Fruit fly (Drosophila melanogaster) whole organism, embryonic: Measurements from ENCODE around the gene CG10589.

Source experiments
- ATbp ChIP-seq: fragments of 200-800 bp; sonication (Bioruptor generic); optimal IDR thresholded peaks from 2 replicates; lab custom pipeline; 2017; ENCODE audit warnings: missing biosample characterization, mild to moderate bottlenecking, missing genetic modification characterization, missing genetic modification reagents
- Abd-B ChIP-seq: fragments of 200-800 bp; sonication (Bioruptor generic); optimal IDR thresholded peaks from 2 replicates; lab custom pipeline; 2018; ENCODE audit warnings: missing biosample characterization, mild to moderate bottlenecking, missing genetic modification characterization, moderate library complexity
- Atf3 ChIP-seq: fragments of 200-800 bp; sonication (Bioruptor generic); optimal IDR thresholded peaks from 3 replicates; lab custom pipeline; 2016; ENCODE audit warnings: missing biosample characterization, missing genetic modification characterization
- BtbVII ChIP-seq: fragments of 200-800 bp; sonication (Bioruptor generic); optimal IDR thresholded peaks from 3 replicates; lab custom pipeline; 2017; ENCODE audit warnings: missing biosample characterization, mild to moderate bottlenecking, missing genetic modification characterization
- CG10209 ChIP-seq: fragments of 200-800 bp; sonication (Bioruptor generic); optimal IDR thresholded peaks from 3 replicates; lab custom pipeline; 2017; ENCODE audit warnings: missing biosample characterization, mild to moderate bottlenecking, missing genetic modification characterization, missing genetic modification reagents
- CG10274 ChIP-seq: fragments of 200-800 bp; sonication (Bioruptor generic); optimal IDR thresholded peaks from 3 replicates; lab custom pipeline; 2017; ENCODE audit warnings: missing biosample characterization, mild to moderate bottlenecking, missing genetic modification characterization
- CG12104 ChIP-seq: fragments of 200-800 bp; sonication (Bioruptor generic); optimal IDR thresholded peaks from 3 replicates; lab custom pipeline; 2016; ENCODE audit warnings: missing biosample characterization, missing genetic modification characterization
- CG12391 ChIP-seq: fragments of 200-800 bp; sonication (Bioruptor generic); optimal IDR thresholded peaks from 3 replicates; lab custom pipeline; 2018; ENCODE audit warnings: missing biosample characterization, mild to moderate bottlenecking, missing genetic modification characterization, moderate library complexity
- CG1832 ChIP-seq: fragments of 200-800 bp; sonication (Bioruptor generic); optimal IDR thresholded peaks from 2 replicates; lab custom pipeline; 2017; ENCODE audit warnings: missing biosample characterization, mild to moderate bottlenecking, missing genetic modification characterization, inconsistent platforms
- CG33557 ChIP-seq: fragments of 200-800 bp; sonication (Bioruptor generic); optimal IDR thresholded peaks from 2 replicates; lab custom pipeline; 2019; ENCODE audit warnings: missing biosample characterization, mild to moderate bottlenecking, missing genetic modification characterization, moderate library complexity
- CG4328 ChIP-seq: fragments of 200-800 bp; sonication (Bioruptor generic); optimal IDR thresholded peaks from 3 replicates; lab custom pipeline; 2017; ENCODE audit warnings: missing biosample characterization, missing genetic modification reagents, missing genetic modification characterization
- CG4617 ChIP-seq: fragments of 200-800 bp; sonication (Bioruptor generic); optimal IDR thresholded peaks from 3 replicates; lab custom pipeline; 2016; ENCODE audit warnings: missing biosample characterization, missing genetic modification characterization, borderline replicate concordance
- CG6254 ChIP-seq: fragments of 200-800 bp; sonication (Bioruptor generic); optimal IDR thresholded peaks from 3 replicates; lab custom pipeline; 2017; ENCODE audit warnings: mild to moderate bottlenecking, missing biosample characterization, missing genetic modification reagents, missing genetic modification characterization
- CG7271 ChIP-seq: fragments of 200-800 bp; sonication (Bioruptor generic); optimal IDR thresholded peaks from 2 replicates; lab custom pipeline; 2018; ENCODE audit warnings: missing biosample characterization, mild to moderate bottlenecking, missing genetic modification characterization, moderate library complexity
- CG7357 ChIP-seq: fragments of 200-800 bp; sonication (Bioruptor generic); IDR thresholded peaks from 3 replicates; pipeline ENCODE4 v1.3.6; 2022; ENCODE audit warnings: missing biosample characterization, missing genetic modification characterization
- CG7786 ChIP-seq: fragments of 200-800 bp; sonication (Bioruptor generic); optimal IDR thresholded peaks from 2 replicates; lab custom pipeline; 2016; ENCODE audit warnings: missing biosample characterization, missing genetic modification characterization
- CG8924 ChIP-seq: fragments of 200-800 bp; optimal IDR thresholded peaks from 3 replicates; lab custom pipeline; 2019; ENCODE audit warnings: missing biosample characterization, mild to moderate bottlenecking, missing genetic modification characterization, moderate library complexity
- D19A ChIP-seq: fragments of 200-800 bp; optimal IDR thresholded peaks from 3 replicates; lab custom pipeline; 2019; ENCODE audit warnings: missing biosample characterization, mild to moderate bottlenecking, missing genetic modification characterization, moderate library complexity
- Drgx ChIP-seq: fragments of 200-800 bp; sonication (Bioruptor generic); IDR thresholded peaks from 2 replicates; pipeline ENCODE4 v1.3.6; 2022; ENCODE audit warnings: missing biosample characterization, missing genetic modification characterization
- Fer1 ChIP-seq: fragments of 200-800 bp; sonication (Bioruptor generic); optimal IDR thresholded peaks from 2 replicates; lab custom pipeline; 2017; ENCODE audit warnings: missing biosample characterization, mild to moderate bottlenecking, missing genetic modification characterization
- Fer2 ChIP-seq: fragments of 200-800 bp; sonication (Bioruptor generic); optimal IDR thresholded peaks from 2 replicates; lab custom pipeline; 2018; ENCODE audit warnings: missing biosample characterization, mild to moderate bottlenecking, missing genetic modification characterization, moderate library complexity
- Hey ChIP-seq: fragments of 200-800 bp; sonication (Bioruptor generic); optimal IDR thresholded peaks from 3 replicates; lab custom pipeline; 2018; ENCODE audit warnings: missing biosample characterization, mild to moderate bottlenecking, missing genetic modification characterization
- Hmr ChIP-seq: fragments of 200-800 bp; sonication (Bioruptor generic); optimal IDR thresholded peaks from 3 replicates; lab custom pipeline; 2017; ENCODE audit warnings: mild to moderate bottlenecking, missing biosample characterization, missing genetic modification reagents, missing genetic modification characterization
- Hr39 ChIP-seq: fragments of >200 bp; optimal IDR thresholded peaks from 2 replicates; lab custom pipeline; 2017
- Hr51 ChIP-seq, 2 experiments: fragments of 200-800 bp; sonication (Bioruptor generic); optimal IDR thresholded peaks; 2 replicates in 1 of 2; 3 replicates in 1 of 2; lab custom pipeline; 2016 to 2018; ENCODE audit warnings: missing biosample characterization in 2 of 2, missing genetic modification characterization in 2 of 2, mild to moderate bottlenecking in 1 of 2, moderate library complexity in 1 of 2
- Pdp1 ChIP-seq, 2 experiments: fragments of 200-800 bp; sonication (Bioruptor generic); optimal IDR thresholded peaks; 3 replicates each; lab custom pipeline; 2016; ENCODE audit warnings: missing biosample characterization in 2 of 2, missing genetic modification characterization in 2 of 2, mild to moderate bottlenecking in 1 of 2, moderate library complexity in 1 of 2
- Trl ChIP-seq, 3 experiments: fragments of >200 bp in 2 of 3; fragments of 200-800 bp in 1 of 3; sonication (Bioruptor generic) in 1 of 3; optimal IDR thresholded peaks; 2 replicates in 1 of 3; 3 replicates in 2 of 3; lab custom pipeline; 2016 to 2017; ENCODE audit warnings: missing biosample characterization in 1 of 3, missing genetic modification characterization in 1 of 3
- Usf ChIP-seq: fragments of 200-800 bp; sonication (Bioruptor generic); optimal IDR thresholded peaks from 2 replicates; lab custom pipeline; 2017; ENCODE audit warnings: missing genotype, missing biosample characterization, missing genetic modification characterization
- ara ChIP-seq: fragments of 200-800 bp; sonication (Bioruptor generic); IDR thresholded peaks from 2 replicates; pipeline ENCODE4 v1.3.6; 2022; ENCODE audit warnings: missing biosample characterization, missing genetic modification characterization
- ash1 ChIP-seq: fragments of 200-800 bp; sonication (Bioruptor generic); optimal IDR thresholded peaks from 2 replicates; lab custom pipeline; 2018; ENCODE audit warnings: missing biosample characterization, mild to moderate bottlenecking, missing genetic modification characterization
- chif ChIP-seq, 2 experiments: fragments of 200-800 bp; sonication (Bioruptor generic); optimal IDR thresholded peaks; 3 replicates each; lab custom pipeline; 2016; ENCODE audit warnings: missing biosample characterization in 2 of 2, missing genetic modification characterization in 2 of 2
- croc ChIP-seq: fragments of 200-800 bp; sonication (Bioruptor generic); conservative IDR thresholded peaks from 3 replicates; pipeline ENCODE4 v1.3.6; 2022; ENCODE audit warnings: missing biosample characterization, missing genetic modification characterization
- dimm ChIP-seq: fragments of 200-800 bp; sonication (Bioruptor generic); IDR thresholded peaks from 2 replicates; pipeline ENCODE4 v1.3.6; 2022; ENCODE audit warnings: missing biosample characterization, missing genetic modification characterization
- fd96Cb ChIP-seq: fragments of 200-800 bp; sonication (Bioruptor generic); optimal IDR thresholded peaks from 2 replicates; lab custom pipeline; 2018; ENCODE audit warnings: missing biosample characterization, mild to moderate bottlenecking, missing genetic modification characterization, moderate library complexity
- grau ChIP-seq: fragments of 200-800 bp; optimal IDR thresholded peaks from 3 replicates; lab custom pipeline; 2019; ENCODE audit warnings: missing biosample characterization, mild to moderate bottlenecking, missing genetic modification characterization, moderate library complexity
- gsb ChIP-seq: fragments of 200-800 bp; sonication (Bioruptor generic); IDR thresholded peaks from 2 replicates; pipeline ENCODE4 v1.3.6; 2022; ENCODE audit warnings: missing biosample characterization, missing genetic modification characterization
- lov ChIP-seq, 2 experiments: fragments of 200-800 bp in 1 of 2; fragments of >200 bp in 1 of 2; sonication (Bioruptor generic) in 1 of 2; IDR thresholded peaks in 1 of 2; optimal IDR thresholded peaks in 1 of 2; 2 replicates in 1 of 2; 3 replicates in 1 of 2; pipeline versions ENCODE4 v1.3.6 to Lab custom; 2017 to 2022; ENCODE audit warnings: missing biosample characterization in 1 of 2, missing genetic modification characterization in 1 of 2
- nom ChIP-seq: fragments of 200-800 bp; sonication (Bioruptor generic); optimal IDR thresholded peaks from 2 replicates; lab custom pipeline; 2017; ENCODE audit warnings: missing biosample characterization, missing genetic modification characterization, mild to moderate bottlenecking, moderate library complexity, missing genetic modification reagents
- pho ChIP-seq: fragments of 200-800 bp; sonication (Bioruptor generic); optimal IDR thresholded peaks from 2 replicates; lab custom pipeline; 2016; ENCODE audit warnings: missing biosample characterization, missing genetic modification characterization
- ranshi ChIP-seq: fragments of 200-800 bp; sonication (Bioruptor generic); IDR thresholded peaks from 2 replicates; pipeline ENCODE4 v1.3.6; 2022; ENCODE audit warnings: missing biosample characterization, missing genetic modification characterization
- sens ChIP-seq: fragments of 200-800 bp; sonication (Bioruptor generic); peaks from one replicate; lab custom pipeline; 2016; ENCODE audit warnings: missing biosample characterization, missing genetic modification characterization
- tna ChIP-seq: fragments of 200-800 bp; sonication (Bioruptor generic); IDR thresholded peaks from 2 replicates; pipeline ENCODE4 v1.3.6; 2022; ENCODE audit warnings: missing biosample characterization, missing genetic modification characterization; ENCODE audit not compliant: partially characterized antibody
- tx ChIP-seq: fragments of 200-800 bp; sonication (Bioruptor generic); optimal IDR thresholded peaks from 2 replicates; lab custom pipeline; 2016; ENCODE audit warnings: missing biosample characterization, missing genetic modification characterization
- vfl ChIP-seq: fragments of 200-800 bp; sonication (Bioruptor generic); optimal IDR thresholded peaks from 2 replicates; lab custom pipeline; 2016; ENCODE audit warnings: missing biosample characterization, missing genetic modification characterization
- zfh1 ChIP-seq: fragments of 200-800 bp; sonication (Bioruptor generic); IDR thresholded peaks from 3 replicates; pipeline ENCODE4 v1.3.6; 2022; ENCODE audit warnings: missing biosample characterization, missing genetic modification characterization

Gene CG10589

dm6 chr3L:20923030-20923591 lies 4.5 kb upstream of the CG10589 start (continued):
- no peak for TF ChIP-seq Fer2
- no peak for TF ChIP-seq Hey (tag; lab: Kevin White, UChicago)
- TF ChIP-seq Hr39 (lab: Kevin White, UChicago): no peak
- no peak for TF ChIP-seq CG4617 (GFP tag; lab: Kevin White, UChicago)
- TF ChIP-seq Fer1: no peak
- TF ChIP-seq CG10209 (GFP tag; lab: Kevin White, UChicago): peak; percentile 55
- TF ChIP-seq nom (GFP tag; lab: Kevin White, UChicago): peak; percentile 61
- TF ChIP-seq CG12104 (GFP tag; lab: Kevin White, UChicago): peak; percentile 38
- TF ChIP-seq zfh1 (GFP tag; lab: Robert Waterston, UW): peak; percentile 79; the same call in 2 of the 3 replicates
- TF ChIP-seq D19A (tag; lab: Kevin White, UChicago): peak; percentile 61
- TF ChIP-seq CG33557: peak; percentile 5
- no peak for TF ChIP-seq CG7357 (GFP tag; lab: Robert Waterston, UW)
- no peak for TF ChIP-seq CG7786 (GFP tag; lab: Kevin White, UChicago)
- TF ChIP-seq Pdp1 (GFP tag; optimal IDR thresholded peaks at IDR 0.05; lab: Kevin White, UChicago): peak in 1 of 2 experiments; percentile 38
- peak; percentile 31 for TF ChIP-seq Atf3 (GFP tag; lab: Kevin White, UChicago)
- 0 out of 2 replicates have a peak, but pooled peaks have one; percentile 7 for TF ChIP-seq dimm (GFP tag; lab: Robert Waterston, UW)
- TF ChIP-seq CG12391: peak; percentile 61
- TF ChIP-seq ranshi: no peak
- peak; percentile 53 to 76 for TF ChIP-seq chif (GFP tag; optimal IDR thresholded peaks at IDR 0.05; lab: Kevin White, UChicago)
- peak; percentile 56 for TF ChIP-seq CG8924
- TF ChIP-seq Drgx (GFP tag; lab: Robert Waterston, UW): peak; percentile 74
- peak; percentile 64 for TF ChIP-seq fd96Cb
- TF ChIP-seq croc: peak; percentile 32; the same call in 1 of the 3 replicates
- TF ChIP-seq ara (GFP tag; lab: Robert Waterston, UW): peak; percentile 65; the same call in 1 of the 2 replicates
- no peak for TF ChIP-seq gsb (GFP tag; lab: Robert Waterston, UW)
- peak; percentile 6 for TF ChIP-seq tx (GFP tag; lab: Kevin White, UChicago)

- no peak for TF ChIP-seq zfh1 (GFP tag; lab: Robert Waterston, UW)
- peak; percentile 53 for TF ChIP-seq sens (GFP tag; lab: Kevin White, UChicago)
- peak; percentile 42 for TF ChIP-seq D19A (tag; lab: Kevin White, UChicago)
- no peak for TF ChIP-seq Abd-B (GFP tag; lab: Kevin White, UChicago)
- TF ChIP-seq, all 482 proteins: peak for 2
These were observed 1.8 kb downstream of the CG10589 start for dm6 chr3L:20929418-20929817.

- TF ChIP-seq Hr51 (GFP tag; optimal IDR thresholded peaks at IDR 0.05; lab: Kevin White, UChicago) (peak in 1 of 2 experiments; percentile 45), ash1 (GFP tag; lab: Kevin White, UChicago) (no peak), CG10274 (GFP tag; lab: Kevin White, UChicago) (no peak), Usf (GFP tag; lab: Kevin White, UChicago) (no peak), Hmr (no peak), CG7271 (no peak), CG1832 (GFP tag; lab: Kevin White, UChicago) (no peak), tna (no peak), fd96Cb (peak; percentile 61), vfl (no peak), Trl (optimal IDR thresholded peaks at IDR 0.05; lab: Kevin White, UChicago) (no peak), Trl (GFP tag; optimal IDR thresholded peaks at IDR 0.05; lab: Kevin White, UChicago) (no peak), ATbp (GFP tag; lab: Kevin White, UChicago) (peak; percentile 61), CG4328 (GFP tag; lab: Kevin White, UChicago) (no peak), CG6254 (GFP tag; lab: Kevin White, UChicago) (peak; percentile 58), lov (optimal IDR thresholded peaks at IDR 0.05; lab: Kevin White, UChicago) (no peak), lov (GFP tag; IDR thresholded peaks at IDR 0.05; lab: Robert Waterston, UW) (no peak), pho (no peak), grau (tag; lab: Kevin White, UChicago) (peak; percentile 55), BtbVII (GFP tag; lab: Kevin White, UChicago) (no peak)
These were observed 2.6 kb downstream of the CG10589 start for dm6 chr3L:20930059-20930785.
